Fruit fly (Drosophila melanogaster) whole organism, pupa: ENCODE measurements around the gene CG5958.

ENCODE experiments used
- CG10348 ChIP-seq: fragments of 200-800 bp; sonication (Bioruptor generic); IDR thresholded peaks from 2 replicates; pipeline ENCODE4 v1.3.6; 2022; ENCODE audit warnings: missing biosample characterization, missing genetic modification characterization
- CG12605 ChIP-seq: fragments of 200-800 bp; sonication (Bioruptor generic); IDR thresholded peaks from 2 replicates; pipeline ENCODE4 v1.3.6; 2022; ENCODE audit warnings: missing biosample characterization, missing genetic modification characterization
- CG13204 ChIP-seq: fragments of 200-800 bp; sonication (Bioruptor generic); optimal IDR thresholded peaks from 2 replicates; lab custom pipeline; 2018; ENCODE audit warnings: missing biosample characterization, mild to moderate bottlenecking, missing genetic modification characterization, moderate library complexity
- CG14655 ChIP-seq: fragments of 200-800 bp; sonication (Bioruptor generic); optimal IDR thresholded peaks from 3 replicates; lab custom pipeline; 2017; ENCODE audit warnings: mild to moderate bottlenecking, missing biosample characterization, missing genetic modification reagents, missing genetic modification characterization
- CG15710 ChIP-seq: fragments of 200-800 bp; sonication (Bioruptor generic); optimal IDR thresholded peaks from 2 replicates; lab custom pipeline; 2018; ENCODE audit warnings: missing biosample characterization, mild to moderate bottlenecking, missing genetic modification characterization, moderate library complexity
- CG17806 ChIP-seq: fragments of 200-800 bp; sonication (Bioruptor generic); optimal IDR thresholded peaks from 2 replicates; lab custom pipeline; 2018; ENCODE audit warnings: missing biosample characterization, mild to moderate bottlenecking, missing genetic modification characterization, moderate library complexity
- CG32121 ChIP-seq: fragments of 200-800 bp; sonication (Bioruptor generic); IDR thresholded peaks from 2 replicates; pipeline ENCODE4 v1.3.6; 2022; ENCODE audit warnings: missing biosample characterization, missing genetic modification characterization
- CG34367 ChIP-seq: fragments of 200-800 bp; sonication (Bioruptor generic); optimal IDR thresholded peaks from 2 replicates; lab custom pipeline; 2018; ENCODE audit warnings: missing biosample characterization, mild to moderate bottlenecking, missing genetic modification characterization
- CG4496 ChIP-seq: fragments of 200-800 bp; sonication (Bioruptor generic); IDR thresholded peaks from 3 replicates; pipeline ENCODE4 v1.3.6; 2022; ENCODE audit warnings: missing biosample characterization, missing genetic modification characterization
- CG8159 ChIP-seq: fragments of 200-800 bp; sonication (Bioruptor generic); optimal IDR thresholded peaks from 3 replicates; lab custom pipeline; 2018; ENCODE audit warnings: missing biosample characterization, mild to moderate bottlenecking, missing genetic modification characterization, moderate library complexity
- CG8301 ChIP-seq: fragments of 200-800 bp; sonication (Bioruptor generic); optimal IDR thresholded peaks from 2 replicates; lab custom pipeline; 2018; ENCODE audit warnings: missing biosample characterization, mild to moderate bottlenecking, missing genetic modification characterization
- CG9948 ChIP-seq: fragments of 200-800 bp; sonication (Bioruptor generic); optimal IDR thresholded peaks from 2 replicates; lab custom pipeline; 2018; ENCODE audit warnings: missing biosample characterization, mild to moderate bottlenecking, missing genetic modification characterization, moderate library complexity
- D1 ChIP-seq: fragments of 200-800 bp; sonication (Bioruptor generic); optimal IDR thresholded peaks from 2 replicates; lab custom pipeline; 2018; ENCODE audit warnings: missing biosample characterization, mild to moderate bottlenecking, missing genetic modification characterization, moderate library complexity
- EcR ChIP-seq: fragments of 200-800 bp; sonication (Bioruptor generic); optimal IDR thresholded peaks from 3 replicates; lab custom pipeline; 2019; ENCODE audit warnings: missing biosample characterization, missing genetic modification characterization, mild to moderate bottlenecking, moderate library complexity, missing genetic modification reagents
- Ets98B ChIP-seq: fragments of 200-800 bp; sonication (Bioruptor generic); IDR thresholded peaks from 2 replicates; pipeline ENCODE4 v1.3.6; 2022; ENCODE audit warnings: missing biosample characterization, missing genetic modification characterization
- Pif1A ChIP-seq: fragments of 200-800 bp; sonication (Bioruptor generic); optimal IDR thresholded peaks from 3 replicates; lab custom pipeline; 2016; ENCODE audit warnings: missing biosample characterization, missing genetic modification characterization
- Pif1B ChIP-seq: fragments of 200-800 bp; sonication (Bioruptor generic); optimal IDR thresholded peaks from 3 replicates; lab custom pipeline; 2016; ENCODE audit warnings: missing biosample characterization, missing genetic modification characterization
- Snoo ChIP-seq: fragments of 200-800 bp; sonication (Bioruptor generic); optimal IDR thresholded peaks from 3 replicates; lab custom pipeline; 2017; ENCODE audit warnings: missing biosample characterization, mild to moderate bottlenecking, missing genetic modification characterization, inconsistent platforms
- fd96Ca ChIP-seq: fragments of 200-800 bp; sonication (Bioruptor generic); IDR thresholded peaks from 3 replicates; pipeline ENCODE4 v1.3.6; 2022; ENCODE audit warnings: missing biosample characterization, missing genetic modification characterization
- gl ChIP-seq: fragments of 200-800 bp; sonication (Bioruptor generic); optimal IDR thresholded peaks from 2 replicates; lab custom pipeline; 2018; ENCODE audit warnings: missing biosample characterization, mild to moderate bottlenecking, missing genetic modification characterization
- rn ChIP-seq: fragments of 200-800 bp; sonication (Bioruptor generic); IDR thresholded peaks from 2 replicates; pipeline ENCODE4 v1.3.6; 2022; ENCODE audit warnings: missing biosample characterization, missing genetic modification characterization

The CG5958 gene

dm6 chr2L:7452093-7452492, 18.8 kb upstream of the CG5958 start:
- TF ChIP-seq CG15710 (tag; lab: Kevin White, UChicago) (no peak), D1 (tag; lab: Kevin White, UChicago) (peak; percentile 1), CG32121 (GFP tag; lab: Robert Waterston, UW) (no peak)

- TF ChIP-seq CG8301 (tag; lab: Kevin White, UChicago) (no peak), rn (GFP tag; lab: Robert Waterston, UW) (0 out of 2 replicates have a peak, but pooled peaks have one; percentile 13), CG4496 (GFP tag; lab: Robert Waterston, UW) (no peak), CG14655 (GFP tag; lab: Kevin White, UChicago) (no peak), CG10348 (no peak), CG13204 (GFP tag; lab: Kevin White, UChicago) (peak; percentile 72), Pif1A (GFP tag; lab: Kevin White, UChicago) (no peak), CG12605 (GFP tag; lab: Robert Waterston, UW) (0 out of 2 replicates have a peak, but pooled peaks have one; percentile 19)
Observed at dm6 chr2L:7450966-7451365, 17.6 kb upstream of the CG5958 start, which contains the start of gene santa-maria. TSS of gene santa-maria (minus strand) at chr2L:7451244.

- TF ChIP-seq CG34367 (tag; lab: Kevin White, UChicago) = no peak
- TF ChIP-seq EcR (GFP tag; lab: Kevin White, UChicago) = peak; percentile 41
Observed at dm6 chr2L:7448371-7448770, 15.1 kb upstream of the CG5958 start.

- TF ChIP-seq rn (GFP tag; lab: Robert Waterston, UW) (no peak), D1 (tag; lab: Kevin White, UChicago) (peak; percentile 12)
Observed at dm6 chr2L:7447820-7448219, 14.5 kb upstream of the CG5958 start.

- TF ChIP-seq CG8301 (tag; lab: Kevin White, UChicago) (no peak), CG14655 (GFP tag; lab: Kevin White, UChicago) (no peak), Pif1B (GFP tag; lab: Kevin White, UChicago) (no peak), Snoo (no peak), D1 (tag; lab: Kevin White, UChicago) (no peak), EcR (GFP tag; lab: Kevin White, UChicago) (no peak), gl (tag; lab: Kevin White, UChicago) (no peak), Ets98B (GFP tag; lab: Robert Waterston, UW) (no peak), CG17806 (tag; lab: Kevin White, UChicago) (no peak), CG13204 (GFP tag; lab: Kevin White, UChicago) (no peak), fd96Ca (GFP tag; lab: Robert Waterston, UW) (no peak), CG32121 (GFP tag; lab: Robert Waterston, UW) (no peak), rn (GFP tag; lab: Robert Waterston, UW) (no peak), Pif1A (GFP tag; lab: Kevin White, UChicago) (no peak), CG15710 (tag; lab: Kevin White, UChicago) (no peak), CG34367 (tag; lab: Kevin White, UChicago) (no peak), CG10348 (no peak)
Observed at dm6 chr2L:7442929-7443328, 9.6 kb upstream of the CG5958 start.

dm6 chr2L:7442106-7442505, 8.8 kb upstream of the CG5958 start:
- TF ChIP-seq Snoo (no peak), CG8301 (tag; lab: Kevin White, UChicago) (no peak), rn (GFP tag; lab: Robert Waterston, UW) (no peak), CG34367 (tag; lab: Kevin White, UChicago) (no peak), CG4496 (GFP tag; lab: Robert Waterston, UW) (no peak), gl (tag; lab: Kevin White, UChicago) (no peak), Pif1B (GFP tag; lab: Kevin White, UChicago) (no peak), CG17806 (tag; lab: Kevin White, UChicago) (no peak), Ets98B (GFP tag; lab: Robert Waterston, UW) (no peak), CG10348 (no peak), Pif1A (GFP tag; lab: Kevin White, UChicago) (no peak), EcR (GFP tag; lab: Kevin White, UChicago) (no peak), CG12605 (GFP tag; lab: Robert Waterston, UW) (no peak), CG13204 (GFP tag; lab: Kevin White, UChicago) (no peak), D1 (tag; lab: Kevin White, UChicago) (no peak), CG14655 (GFP tag; lab: Kevin White, UChicago) (no peak), fd96Ca (GFP tag; lab: Robert Waterston, UW) (no peak), CG32121 (GFP tag; lab: Robert Waterston, UW) (no peak), CG8159 (no peak), CG15710 (tag; lab: Kevin White, UChicago) (no peak)
- TF ChIP-seq, all 21 proteins: peak for 0

- TF ChIP-seq CG4496 (GFP tag; lab: Robert Waterston, UW) (no peak), CG13204 (GFP tag; lab: Kevin White, UChicago) (no peak), CG17806 (tag; lab: Kevin White, UChicago) (no peak), Snoo (no peak), Ets98B (GFP tag; lab: Robert Waterston, UW) (no peak), CG15710 (tag; lab: Kevin White, UChicago) (no peak), CG14655 (GFP tag; lab: Kevin White, UChicago) (no peak), CG12605 (GFP tag; lab: Robert Waterston, UW) (no peak), Pif1A (GFP tag; lab: Kevin White, UChicago) (no peak), CG8301 (tag; lab: Kevin White, UChicago) (no peak), EcR (GFP tag; lab: Kevin White, UChicago) (no peak), D1 (tag; lab: Kevin White, UChicago) (no peak), CG9948 (no peak), Pif1B (GFP tag; lab: Kevin White, UChicago) (no peak), CG32121 (GFP tag; lab: Robert Waterston, UW) (no peak), CG10348 (no peak), fd96Ca (GFP tag; lab: Robert Waterston, UW) (no peak), gl (tag; lab: Kevin White, UChicago) (no peak)
Observed at dm6 chr2L:7440458-7441018, 7.2 kb upstream of the CG5958 start.
